Fruit fly (Drosophila melanogaster) whole organism, embryonic: Measurements from ENCODE around the gene Cpsf100.

Experiments used
- Atf6 ChIP-seq: fragments of 200-800 bp; sonication (Bioruptor generic); IDR thresholded peaks from 2 replicates; pipeline ENCODE4 v1.3.6; 2022; ENCODE audit warnings: missing biosample characterization, missing genetic modification characterization
- Blimp-1 ChIP-seq: fragments of 200-800 bp; sonication (Bioruptor generic); optimal IDR thresholded peaks from 3 replicates; lab custom pipeline; 2018; ENCODE audit warnings: missing biosample characterization, missing genetic modification characterization, mild to moderate bottlenecking, moderate library complexity, missing genetic modification reagents
- Bteb2 ChIP-seq: fragments of 200-800 bp; sonication (Bioruptor generic); optimal IDR thresholded peaks from 2 replicates; lab custom pipeline; 2016; ENCODE audit warnings: missing biosample characterization, missing genetic modification characterization
- CG10147 ChIP-seq: fragments of 200-800 bp; sonication (Bioruptor generic); optimal IDR thresholded peaks from 2 replicates; lab custom pipeline; 2019; ENCODE audit warnings: missing biosample characterization, mild to moderate bottlenecking, missing genetic modification characterization, moderate library complexity
- CG10209 ChIP-seq: fragments of 200-800 bp; sonication (Bioruptor generic); optimal IDR thresholded peaks from 3 replicates; lab custom pipeline; 2017; ENCODE audit warnings: missing biosample characterization, mild to moderate bottlenecking, missing genetic modification characterization, missing genetic modification reagents
- CG10321 ChIP-seq: fragments of 200-800 bp; sonication (Bioruptor generic); IDR thresholded peaks from 2 replicates; pipeline ENCODE4 v1.3.6; 2022; ENCODE audit warnings: missing biosample characterization, missing genetic modification characterization
- CG11696 ChIP-seq: fragments of 200-800 bp; sonication (Bioruptor generic); IDR thresholded peaks from 2 replicates; pipeline ENCODE4 v1.3.6; 2022; ENCODE audit warnings: missing biosample characterization, missing genetic modification characterization
- CG12219 ChIP-seq: fragments of 200-800 bp; sonication (Bioruptor generic); optimal IDR thresholded peaks from 3 replicates; lab custom pipeline; 2018; ENCODE audit warnings: missing biosample characterization, mild to moderate bottlenecking, missing genetic modification characterization
- CG12391 ChIP-seq: fragments of 200-800 bp; sonication (Bioruptor generic); optimal IDR thresholded peaks from 3 replicates; lab custom pipeline; 2018; ENCODE audit warnings: missing biosample characterization, mild to moderate bottlenecking, missing genetic modification characterization, moderate library complexity
- CG15479 ChIP-seq: fragments of 200-800 bp; sonication (Bioruptor generic); optimal IDR thresholded peaks from 3 replicates; lab custom pipeline; 2019; ENCODE audit warnings: missing biosample characterization, mild to moderate bottlenecking, missing genetic modification characterization, moderate library complexity
- CG2199 ChIP-seq: fragments of 200-800 bp; sonication (Bioruptor generic); IDR thresholded peaks from 3 replicates; pipeline ENCODE4 v1.3.6; 2022; ENCODE audit warnings: missing biosample characterization, missing genetic modification characterization
- CG2202 ChIP-seq: fragments of 200-800 bp; sonication (Bioruptor generic); optimal IDR thresholded peaks from 2 replicates; lab custom pipeline; 2018; ENCODE audit warnings: missing biosample characterization, mild to moderate bottlenecking, missing genetic modification characterization
- CG30020 ChIP-seq: fragments of 200-800 bp; optimal IDR thresholded peaks from 2 replicates; lab custom pipeline; 2019; ENCODE audit warnings: missing biosample characterization, mild to moderate bottlenecking, missing genetic modification characterization, moderate library complexity
- CG30403 ChIP-seq: fragments of 200-800 bp; sonication (Bioruptor generic); optimal IDR thresholded peaks from 3 replicates; lab custom pipeline; 2016; ENCODE audit warnings: missing biosample characterization, missing genetic modification characterization
- CG3163 ChIP-seq: fragments of 200-800 bp; sonication (Bioruptor generic); optimal IDR thresholded peaks from 3 replicates; lab custom pipeline; 2016; ENCODE audit warnings: missing biosample characterization, missing genetic modification characterization
- CG32767 ChIP-seq: fragments of 200-800 bp; sonication (Bioruptor generic); IDR thresholded peaks from 2 replicates; pipeline ENCODE4 v1.3.6; 2022; ENCODE audit warnings: missing biosample characterization, missing genetic modification characterization
- CG4282 ChIP-seq: fragments of 200-800 bp; sonication (Bioruptor generic); optimal IDR thresholded peaks from 2 replicates; lab custom pipeline; 2016; ENCODE audit warnings: missing biosample characterization, missing genetic modification characterization
- CG4328 ChIP-seq: fragments of 200-800 bp; sonication (Bioruptor generic); optimal IDR thresholded peaks from 3 replicates; lab custom pipeline; 2017; ENCODE audit warnings: missing biosample characterization, missing genetic modification reagents, missing genetic modification characterization
- CG4360 ChIP-seq: fragments of 200-800 bp; sonication (Bioruptor generic); IDR thresholded peaks from 2 replicates; pipeline ENCODE4 v1.3.6; 2022; ENCODE audit warnings: missing biosample characterization, missing genetic modification characterization
- CG6654 ChIP-seq: fragments of 200-800 bp; sonication (Bioruptor generic); optimal IDR thresholded peaks from 2 replicates; lab custom pipeline; 2017; ENCODE audit warnings: missing biosample characterization, mild to moderate bottlenecking, missing genetic modification characterization
- CG7987 ChIP-seq: fragments of 200-800 bp; sonication (Bioruptor generic); optimal IDR thresholded peaks from 2 replicates; lab custom pipeline; 2018; ENCODE audit warnings: missing biosample characterization, mild to moderate bottlenecking, missing genetic modification characterization, moderate library complexity
- CG9797 ChIP-seq: fragments of 200-800 bp; sonication (Bioruptor generic); optimal IDR thresholded peaks from 3 replicates; lab custom pipeline; 2018; ENCODE audit warnings: missing biosample characterization, mild to moderate bottlenecking, missing genetic modification characterization
- Ets65A ChIP-seq: fragments of 200-800 bp; sonication (Bioruptor generic); peaks from one replicate; lab custom pipeline; 2016; ENCODE audit warnings: missing biosample characterization, missing genetic modification characterization
- Fer1 ChIP-seq: fragments of 200-800 bp; sonication (Bioruptor generic); optimal IDR thresholded peaks from 2 replicates; lab custom pipeline; 2017; ENCODE audit warnings: missing biosample characterization, mild to moderate bottlenecking, missing genetic modification characterization
- Fer3 ChIP-seq: fragments of 200-800 bp; sonication (Bioruptor generic); optimal IDR thresholded peaks from 2 replicates; lab custom pipeline; 2018; ENCODE audit warnings: missing biosample characterization, mild to moderate bottlenecking, missing genetic modification characterization, moderate library complexity
- Med ChIP-seq: fragments of 200-800 bp; sonication (Bioruptor generic); peaks from one replicate; lab custom pipeline; 2016; ENCODE audit warnings: missing biosample characterization, missing genetic modification characterization, mild to moderate bottlenecking, inconsistent platforms, moderate library complexity
- Scr ChIP-seq: fragments of 200-800 bp; sonication (Bioruptor generic); IDR thresholded peaks from 2 replicates; pipeline ENCODE4 v1.3.6; 2022; ENCODE audit warnings: missing biosample characterization, missing genetic modification characterization; ENCODE audit not compliant: partially characterized antibody
- Tbp ChIP-seq: fragments of >200 bp; optimal IDR thresholded peaks from 2 replicates; lab custom pipeline; 2018; ENCODE audit warnings: missing biosample characterization, missing genetic modification characterization
- Xrp1 ChIP-seq: fragments of 200-800 bp; sonication (Bioruptor generic); IDR thresholded peaks from 2 replicates; pipeline ENCODE4 v1.3.6; 2022; ENCODE audit warnings: missing biosample characterization, missing genetic modification characterization
- bsh ChIP-seq, 2 experiments: fragments of 200-800 bp; sonication (Bioruptor generic); optimal IDR thresholded peaks; 2 replicates each; lab custom pipeline; 2017 to 2018; ENCODE audit warnings: mild to moderate bottlenecking in 2 of 2, missing biosample characterization in 2 of 2, missing genetic modification characterization in 2 of 2, moderate library complexity in 1 of 2
- chinmo ChIP-seq: fragments of 200-800 bp; sonication (Bioruptor generic); IDR thresholded peaks from 4 replicates; pipeline ENCODE4 v1.3.6; 2022; ENCODE audit warnings: missing biosample characterization, missing genetic modification characterization; ENCODE audit not compliant: partially characterized antibody
- crc ChIP-seq: fragments of 200-800 bp; sonication (Bioruptor generic); optimal IDR thresholded peaks from 2 replicates; lab custom pipeline; 2016; ENCODE audit warnings: missing biosample characterization, missing genetic modification characterization
- esg ChIP-seq: fragments of 200-800 bp; sonication (Bioruptor generic); conservative IDR thresholded peaks from 2 replicates; pipeline ENCODE4 v1.3.6; 2022; ENCODE audit warnings: missing biosample characterization, missing genetic modification characterization
- gt ChIP-seq: fragments of 200-800 bp; sonication (Bioruptor generic); IDR thresholded peaks from 2 replicates; pipeline ENCODE4 v1.3.6; 2022; ENCODE audit warnings: missing biosample characterization, missing genetic modification characterization
- kni ChIP-seq: fragments of 200-800 bp; sonication (Bioruptor generic); optimal IDR thresholded peaks from 3 replicates; lab custom pipeline; 2017; ENCODE audit warnings: mild to moderate bottlenecking, missing biosample characterization, missing genetic modification reagents, missing genetic modification characterization
- pan ChIP-seq, 4 experiments: fragments of >200 bp in 3 of 4; fragments of 200-800 bp in 1 of 4; sonication (Bioruptor generic) in 1 of 4; optimal IDR thresholded peaks in 3 of 4; IDR thresholded peaks in 1 of 4; 2 replicates each; pipeline versions ENCODE4 v1.3.6 to Lab custom; 2017 to 2022; ENCODE audit warnings: missing biosample characterization in 2 of 4, missing genetic modification characterization in 2 of 4, mixed read lengths in 1 of 4
- phol ChIP-seq: fragments of 200-800 bp; sonication (Bioruptor generic); optimal IDR thresholded peaks from 3 replicates; lab custom pipeline; 2018; ENCODE audit warnings: missing biosample characterization, mild to moderate bottlenecking, missing genetic modification characterization, moderate library complexity
- prd ChIP-seq, 3 experiments: fragments of >200 bp in 2 of 3; fragments of 200-800 bp in 1 of 3; sonication (Bioruptor generic) in 1 of 3; optimal IDR thresholded peaks in 2 of 3; IDR thresholded peaks in 1 of 3; 2 replicates in 2 of 3; 3 replicates in 1 of 3; pipeline versions ENCODE4 v1.3.6 to Lab custom; 2017 to 2022; ENCODE audit warnings: missing biosample characterization in 1 of 3, missing genetic modification characterization in 1 of 3
- pros ChIP-seq: fragments of 200-800 bp; sonication (Bioruptor generic); optimal IDR thresholded peaks from 3 replicates; lab custom pipeline; 2019; ENCODE audit warnings: missing biosample characterization, mild to moderate bottlenecking, missing genetic modification characterization, moderate library complexity
- psq ChIP-seq: fragments of 200-800 bp; sonication (Bioruptor generic); optimal IDR thresholded peaks from 2 replicates; lab custom pipeline; 2017; ENCODE audit warnings: missing biosample characterization, missing genetic modification characterization
- row ChIP-seq: fragments of 200-800 bp; sonication (Bioruptor generic); IDR thresholded peaks from 3 replicates; pipeline ENCODE4 v1.3.6; 2022; ENCODE audit warnings: missing biosample characterization, missing genetic modification characterization
- sob ChIP-seq: fragments of 200-800 bp; sonication (Bioruptor generic); IDR thresholded peaks from 2 replicates; pipeline ENCODE4 v1.3.6; 2022; ENCODE audit warnings: missing biosample characterization, missing genetic modification characterization
- vvl ChIP-seq: fragments of 200-800 bp; sonication (Bioruptor generic); IDR thresholded peaks from 2 replicates; pipeline ENCODE4 v1.3.6; 2022; ENCODE audit warnings: missing biosample characterization, missing genetic modification characterization
- wdn ChIP-seq: fragments of 200-800 bp; sonication (Bioruptor generic); IDR thresholded peaks from 2 replicates; pipeline ENCODE4 v1.3.6; 2022; ENCODE audit warnings: missing biosample characterization, missing genetic modification characterization

Cpsf100 gene

dm6 chr3R:29074001-29074609 lies 39.7 kb downstream of the Cpsf100 start (continued):
- TF ChIP-seq CG15479 (GFP tag; lab: Kevin White, UChicago): peak; percentile 94
- no peak for TF ChIP-seq Fer3 (tag; lab: Kevin White, UChicago)
- peak; percentile 29 for TF ChIP-seq Blimp-1 (GFP tag; lab: Kevin White, UChicago)
- TF ChIP-seq CG4282 (GFP tag; lab: Kevin White, UChicago): no peak
- TF ChIP-seq Ets65A: peak; percentile 49
- peak; percentile 21 for TF ChIP-seq CG2202 (tag; lab: Kevin White, UChicago)
- TF ChIP-seq kni (GFP tag; lab: Kevin White, UChicago): peak; percentile 97
- peak; percentile 10 for TF ChIP-seq CG3163
- TF ChIP-seq CG2199 (GFP tag; lab: Robert Waterston, UW): 0 out of 3 replicates have a peak, but pooled peaks have one; percentile 33
- TF ChIP-seq Scr (GFP tag; lab: Robert Waterston, UW): no peak
- TF ChIP-seq CG10321 (GFP tag; lab: Robert Waterston, UW): peak; percentile 41; the same call in 1 of the 2 replicates
- TF ChIP-seq psq (GFP tag; lab: Kevin White, UChicago): peak; percentile 26
- TF ChIP-seq CG4360 (GFP tag; lab: Robert Waterston, UW): no peak
- TF ChIP-seq chinmo (GFP tag; lab: Robert Waterston, UW): peak; percentile 79; the same call in 2 of the 4 replicates
- peak; percentile 6 for TF ChIP-seq CG12219 (GFP tag; lab: Kevin White, UChicago)
- TF ChIP-seq phol (tag; lab: Kevin White, UChicago): no peak
- TF ChIP-seq CG30020 (tag; lab: Kevin White, UChicago): no peak
- TF ChIP-seq pan (optimal IDR thresholded peaks at IDR 0.05; lab: Kevin White, UChicago): no peak
- TF ChIP-seq pan (GFP tag; optimal IDR thresholded peaks at IDR 0.05 in 1 of 2, IDR thresholded peaks at IDR 0.05 in 1 of 2): peak in 1 of 2 experiments; percentile 17

- TF ChIP-seq gt (GFP tag; lab: Robert Waterston, UW) (no peak), CG9797 (no peak), CG32767 (GFP tag; lab: Robert Waterston, UW) (0 out of 2 replicates have a peak, but pooled peaks have one; percentile 12), pros (GFP tag; lab: Kevin White, UChicago) (peak; percentile 10), CG12391 (tag; lab: Kevin White, UChicago) (peak; percentile 13), Ets65A (peak; percentile 77), CG10209 (GFP tag; lab: Kevin White, UChicago) (no peak), CG30403 (no peak), prd (optimal IDR thresholded peaks at IDR 0.05; lab: Kevin White, UChicago) (no peak), prd (GFP tag; IDR thresholded peaks at IDR 0.05; lab: Robert Waterston, UW) (0 out of 3 replicates have a peak, but pooled peaks have one; percentile 23), CG6654 (GFP tag; lab: Kevin White, UChicago) (no peak), bsh (GFP tag; optimal IDR thresholded peaks at IDR 0.05; lab: Kevin White, UChicago) (peak in 1 of 2 experiments; percentile 4), sob (GFP tag; lab: Robert Waterston, UW) (0 out of 2 replicates have a peak, but pooled peaks have one; percentile 22), pan (optimal IDR thresholded peaks at IDR 0.05; lab: Kevin White, UChicago) (no peak), pan (GFP tag; optimal IDR thresholded peaks at IDR 0.05 in 1 of 2, IDR thresholded peaks at IDR 0.05 in 1 of 2) (peak in 1 of 2 experiments; percentile 16), crc (GFP tag; lab: Kevin White, UChicago) (no peak), Fer1 (GFP tag; lab: Kevin White, UChicago) (peak; percentile 46), Xrp1 (GFP tag; lab: Robert Waterston, UW) (peak; percentile 21; the same call in 1 of the 2 replicates), Bteb2 (GFP tag; lab: Kevin White, UChicago) (no peak), Med (GFP tag; lab: Kevin White, UChicago) (peak; percentile 40), CG10147 (GFP tag; lab: Kevin White, UChicago) (peak; percentile 29), wdn (0 out of 2 replicates have a peak, but pooled peaks have one; percentile 20), CG4328 (GFP tag; lab: Kevin White, UChicago) (no peak), vvl (GFP tag; lab: Robert Waterston, UW) (0 out of 2 replicates have a peak, but pooled peaks have one; percentile 18), CG11696 (peak; percentile 70), row (GFP tag; lab: Robert Waterston, UW) (peak; percentile 24; the same call in 1 of the 3 replicates), Tbp (no peak), Atf6 (GFP tag; lab: Robert Waterston, UW) (no peak), CG7987 (GFP tag; lab: Kevin White, UChicago) (no peak), esg (GFP tag; lab: Robert Waterston, UW) (no peak)
Measured at dm6 chr3R:29075631-29076398, 41.4 kb downstream of the Cpsf100 start.
